Worm (Caenorhabditis elegans): ENCODE data around the gene C16D9.4.

Gene C16D9.4

DNA sequence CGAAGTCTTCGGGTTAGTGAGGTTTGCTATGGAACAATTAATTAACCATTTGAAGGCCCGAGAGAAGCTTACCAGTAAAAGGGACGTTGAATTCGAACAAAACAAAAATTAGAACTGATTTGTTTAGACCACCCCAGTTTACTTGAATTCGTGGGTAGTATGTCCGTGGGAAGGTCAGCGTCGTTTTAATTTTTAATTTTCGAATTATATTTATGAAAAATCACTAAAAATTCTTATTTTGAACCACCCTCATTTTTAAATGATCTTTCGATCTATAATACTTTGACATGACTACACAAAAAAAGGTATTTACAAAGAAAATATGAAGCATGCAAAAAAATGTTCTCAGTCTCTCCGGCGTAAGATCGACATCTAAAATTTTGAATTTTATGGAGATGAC lies 2.8 kb upstream of the C16D9.4 start, which contains the start of gene C16D9.5:
Gene C16D9.5 (minus strand): TSS at position 101 of the 400 bp plus-strand sequence.
- TF ChIP-seq unc-130 (GFP tag; optimal IDR thresholded peaks at IDR 0.05), result no peak
- TF ChIP-seq tlf-1 (GFP tag; optimal IDR thresholded peaks at IDR 0.05), result no peak
- TF ChIP-seq mes-4 (tag; optimal IDR thresholded peaks at IDR 0.05), result no peak
- no peak for TF ChIP-seq F39B2.1 (GFP tag; IDR thresholded peaks at IDR 0.05)
- no peak for TF ChIP-seq lin-26 (GFP tag; IDR thresholded peaks at IDR 0.05)
- no peak for TF ChIP-seq egrh-3 (GFP tag; IDR thresholded peaks at IDR 0.05)
- no peak for TF ChIP-seq efl-1 (GFP tag; optimal IDR thresholded peaks at IDR 0.05)
- TF ChIP-seq sea-2 (GFP tag; IDR thresholded peaks at IDR 0.05), result no peak
- TF ChIP-seq D2030.7 (GFP tag; IDR thresholded peaks at IDR 0.05), result no peak
- TF ChIP-seq snpc-4 (GFP tag; optimal IDR thresholded peaks at IDR 0.05), result no peak
- TF ChIP-seq snpc-4 (tag; optimal IDR thresholded peaks at IDR 0.05), result no peak
- TF ChIP-seq repo-1 (tag; optimal IDR thresholded peaks at IDR 0.05), result no peak
- TF ChIP-seq mxl-1 (tag; optimal IDR thresholded peaks at IDR 0.05), result no peak
- TF ChIP-seq Y95B8A.8 (GFP tag; IDR thresholded peaks at IDR 0.05), result no peak
- TF ChIP-seq him-1 (tag; optimal IDR thresholded peaks at IDR 0.05), result no peak

DNA sequence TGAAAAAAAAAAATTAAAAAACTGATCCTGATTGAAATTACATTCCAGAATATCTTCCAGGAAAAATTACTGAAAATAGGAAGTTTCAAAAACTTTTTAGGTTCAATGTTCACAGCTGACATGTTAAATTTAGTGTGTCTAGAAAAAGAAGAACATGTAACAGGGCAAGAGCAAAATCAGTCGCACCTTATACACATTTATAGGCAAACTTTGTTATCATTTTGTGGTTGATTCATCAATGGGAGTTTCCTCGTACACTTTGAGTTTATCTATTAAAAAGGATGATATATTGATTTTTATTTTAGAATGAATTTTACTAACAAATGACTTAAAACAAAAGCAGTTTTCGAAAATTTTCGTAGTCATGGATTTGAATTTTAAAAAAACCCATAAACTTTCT lies 503 bp upstream of the C16D9.4 start:
- no peak for TF ChIP-seq F57A8.1 (GFP tag; optimal IDR thresholded peaks at IDR 0.05)
- no peak for TF ChIP-seq aptf-2 (GFP tag; conservative IDR thresholded peaks at IDR 0.05)
- no peak for TF ChIP-seq ceh-27 (GFP tag; optimal IDR thresholded peaks at IDR 0.05)
- no peak for TF ChIP-seq F52B5.7 (tag; optimal IDR thresholded peaks at IDR 0.05)
- TF ChIP-seq die-1 (tag; optimal IDR thresholded peaks at IDR 0.05), result no peak
- peak; percentile 42 for TF ChIP-seq nhr-80 (tag; optimal IDR thresholded peaks at IDR 0.05)
- TF ChIP-seq repo-1 (tag; optimal IDR thresholded peaks at IDR 0.05), result no peak
- no peak for TF ChIP-seq cebp-1 (GFP tag; IDR thresholded peaks at IDR 0.05)
- TF ChIP-seq cebp-1 (tag; optimal IDR thresholded peaks at IDR 0.05), result no peak

DNA sequence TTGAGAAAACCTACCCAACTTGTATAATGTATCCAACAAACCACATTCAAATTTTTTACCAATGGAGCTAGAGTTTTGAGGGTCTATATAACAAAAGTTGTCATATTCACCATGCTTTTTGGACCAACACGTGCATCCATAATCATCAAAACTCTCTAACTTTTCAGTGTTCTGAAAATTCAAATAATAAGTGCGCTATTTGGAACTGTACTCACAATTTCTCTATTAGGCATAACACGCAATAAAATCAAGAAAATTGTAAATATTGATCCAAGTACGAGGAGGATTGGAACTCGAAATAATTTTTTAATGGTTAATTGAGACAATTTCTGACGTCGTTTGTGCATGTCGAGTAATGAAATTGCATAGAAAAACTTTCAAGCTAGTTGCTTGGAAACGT lies 2.8 kb downstream of the C16D9.4 start, which contains the start of gene C16D9.3:
Gene C16D9.3 (minus strand): TSS at position 101 of the 400 bp plus-strand sequence.
- TF ChIP-seq ztf-3 (GFP tag; optimal IDR thresholded peaks at IDR 0.05), result no peak
- no peak for TF ChIP-seq ccch-3 (GFP tag; optimal IDR thresholded peaks at IDR 0.05)
- no peak for TF ChIP-seq F10E7.11 (tag; optimal IDR thresholded peaks at IDR 0.05)
- no peak for TF ChIP-seq mxl-1 (tag; optimal IDR thresholded peaks at IDR 0.05)
- no peak for TF ChIP-seq nfya-1 (tag; optimal IDR thresholded peaks at IDR 0.05; ENCODE audit: borderline replicate concordance, insufficient read depth)
- no peak for TF ChIP-seq B0261.1 (tag; optimal IDR thresholded peaks at IDR 0.05)
- TF ChIP-seq xnd-1 (tag; optimal IDR thresholded peaks at IDR 0.05), result no peak
- TF ChIP-seq ets-4 (GFP tag; optimal IDR thresholded peaks at IDR 0.05), result no peak
- no peak for TF ChIP-seq B0336.3 (GFP tag; IDR thresholded peaks at IDR 0.05)
- no peak for TF ChIP-seq ZK185.1 (tag; optimal IDR thresholded peaks at IDR 0.05; ENCODE audit: poor library complexity, severe bottlenecking)
- TF ChIP-seq nhr-90 (tag; optimal IDR thresholded peaks at IDR 0.05), result no peak
- TF ChIP-seq athp-1 (tag; optimal IDR thresholded peaks at IDR 0.05), result no peak
- no peak for TF ChIP-seq lsy-27 (tag; optimal IDR thresholded peaks at IDR 0.05; ENCODE audit: borderline replicate concordance, insufficient read depth)
- no peak for TF ChIP-seq hrde-1 (tag; optimal IDR thresholded peaks at IDR 0.05; ENCODE audit: borderline replicate concordance)
- TF ChIP-seq ztf-22 (GFP tag; optimal IDR thresholded peaks at IDR 0.05), result no peak
- no peak for TF ChIP-seq egl-18 (GFP tag; IDR thresholded peaks at IDR 0.05)
